Worm (Caenorhabditis elegans) whole organism, L2 larva: Measurements from ENCODE around the gene C14C11.4.
A peak's percentile ranks its signal among the peaks of the same experiment; 100 is the strongest.

Source experiments
- C34F6.9 ChIP-seq: fragments of 150-350 bp; optimal IDR thresholded peaks from 2 replicates; lab custom pipeline; 2014; ENCODE audit warnings: missing biosample characterization, missing genetic modification characterization
- F13H6.1 ChIP-seq: sonication (generic microtip); optimal IDR thresholded peaks from 2 replicates; lab custom pipeline; 2016; ENCODE audit warnings: missing genetic modification characterization, missing compliant biosample characterization
- Y55F3AM.14 ChIP-seq: fragments of 200-800 bp; sonication (Bioruptor generic); optimal IDR thresholded peaks from 2 replicates; lab custom pipeline; 2018; ENCODE audit warnings: mild to moderate bottlenecking, missing genetic modification characterization, missing compliant biosample characterization
- ZK546.5 ChIP-seq: sonication (generic microtip); optimal IDR thresholded peaks from 2 replicates; lab custom pipeline; 2017; ENCODE audit warnings: missing biosample characterization, missing genetic modification characterization
- alr-1 ChIP-seq: fragments of 150-350 bp; optimal IDR thresholded peaks from 2 replicates; lab custom pipeline; 2014; ENCODE audit warnings: missing biosample characterization, missing genetic modification characterization
- aly-2 ChIP-seq: fragments of 150-350 bp; optimal IDR thresholded peaks from 2 replicates; lab custom pipeline; 2014; ENCODE audit warnings: missing biosample characterization, missing genetic modification characterization
- ama-1 ChIP-seq: fragments of 150-350 bp; optimal IDR thresholded peaks from 2 replicates; lab custom pipeline; 2018; ENCODE audit warnings: inconsistent platforms
- blmp-1 ChIP-seq: sonication (generic microtip); optimal IDR thresholded peaks from 2 replicates; lab custom pipeline; 2017; ENCODE audit warnings: missing genetic modification characterization, mild to moderate bottlenecking, missing compliant biosample characterization, antibody characterized with exemption, moderate library complexity; ENCODE audit not compliant: insufficient read depth
- ceh-16 ChIP-seq: fragments of 150-350 bp; optimal IDR thresholded peaks from 2 replicates; lab custom pipeline; 2014; ENCODE audit warnings: missing biosample characterization, missing genetic modification characterization
- ceh-82 ChIP-seq: fragments of 150-350 bp; optimal IDR thresholded peaks from 2 replicates; lab custom pipeline; 2014; ENCODE audit warnings: missing biosample characterization, missing genetic modification characterization
- crh-2 ChIP-seq: sonication (generic microtip); optimal IDR thresholded peaks from 2 replicates; lab custom pipeline; 2017; ENCODE audit warnings: missing biosample characterization, missing genetic modification characterization
- dmd-4 ChIP-seq: sonication (generic microtip); optimal IDR thresholded peaks from 2 replicates; lab custom pipeline; 2017; ENCODE audit warnings: missing biosample characterization, missing genetic modification characterization
- egl-27 ChIP-seq: sonication (generic microtip); optimal IDR thresholded peaks from 3 replicates; lab custom pipeline; 2017; ENCODE audit warnings: missing biosample characterization, missing genetic modification reagents, missing genetic modification characterization
- elt-1 ChIP-seq: fragments of 150-350 bp; optimal IDR thresholded peaks from 2 replicates; lab custom pipeline; 2014; ENCODE audit warnings: missing biosample characterization, missing genetic modification characterization
- fos-1 ChIP-seq: fragments of 150-350 bp; optimal IDR thresholded peaks from 2 replicates; lab custom pipeline; 2014; ENCODE audit warnings: missing biosample characterization, missing genetic modification characterization
- gmeb-1 ChIP-seq: fragments of 150-350 bp; optimal IDR thresholded peaks from 2 replicates; lab custom pipeline; 2014; ENCODE audit warnings: missing biosample characterization, missing genetic modification characterization
- lin-11 ChIP-seq: fragments of 150-350 bp; sonication (generic microtip); optimal IDR thresholded peaks from 2 replicates; lab custom pipeline; 2014; ENCODE audit warnings: missing biosample characterization, missing genetic modification characterization, inconsistent platforms, mixed read lengths
- lin-13 ChIP-seq: fragments of 150-350 bp; optimal IDR thresholded peaks from 2 replicates; lab custom pipeline; 2014; ENCODE audit warnings: missing biosample characterization, missing genetic modification reagents, missing genetic modification characterization
- lin-39 ChIP-seq: fragments of 150-350 bp; optimal IDR thresholded peaks from 2 replicates; lab custom pipeline; 2014; ENCODE audit warnings: missing biosample characterization, missing genetic modification reagents, missing genetic modification characterization
- mab-5 ChIP-seq: fragments of 150-350 bp; optimal IDR thresholded peaks from 2 replicates; lab custom pipeline; 2014; ENCODE audit warnings: missing biosample characterization, missing genetic modification characterization
- mbf-1 ChIP-seq: sonication (generic microtip); optimal IDR thresholded peaks from 2 replicates; lab custom pipeline; 2017; ENCODE audit warnings: missing biosample characterization, missing genetic modification characterization
- mdl-1 ChIP-seq, 2 experiments: fragments of 150-350 bp in 1 of 2; sonication (generic microtip) in 1 of 2; optimal IDR thresholded peaks; 2 replicates each; lab custom pipeline; 2017; ENCODE audit warnings: missing biosample characterization in 2 of 2, missing genetic modification characterization in 2 of 2
- nhr-10 ChIP-seq: sonication (generic microtip); optimal IDR thresholded peaks from 2 replicates; lab custom pipeline; 2017; ENCODE audit warnings: missing biosample characterization, missing genetic modification characterization
- nhr-11 ChIP-seq: fragments of 150-350 bp; optimal IDR thresholded peaks from 2 replicates; lab custom pipeline; 2014; ENCODE audit warnings: missing biosample characterization, missing genetic modification characterization
- nhr-12 ChIP-seq: fragments of 150-350 bp; optimal IDR thresholded peaks from 2 replicates; lab custom pipeline; 2014; ENCODE audit warnings: missing biosample characterization, missing genetic modification characterization
- nhr-129 ChIP-seq: fragments of 150-350 bp; optimal IDR thresholded peaks from 2 replicates; lab custom pipeline; 2014; ENCODE audit warnings: missing biosample characterization, missing genetic modification characterization
- nhr-23 ChIP-seq: fragments of 150-350 bp; optimal IDR thresholded peaks from 2 replicates; lab custom pipeline; 2014; ENCODE audit warnings: missing biosample characterization, missing genetic modification reagents, missing genetic modification characterization
- nhr-6 ChIP-seq: fragments of 150-350 bp; optimal IDR thresholded peaks from 2 replicates; lab custom pipeline; 2014; ENCODE audit warnings: missing biosample characterization, missing genetic modification characterization
- nhr-77 ChIP-seq: fragments of 150-350 bp; optimal IDR thresholded peaks from 2 replicates; lab custom pipeline; 2014; ENCODE audit warnings: missing biosample characterization, missing genetic modification characterization
- peb-1 ChIP-seq: fragments of 150-350 bp; optimal IDR thresholded peaks from 2 replicates; lab custom pipeline; 2014; ENCODE audit warnings: missing biosample characterization, missing genetic modification characterization
- skn-1 ChIP-seq: sonication (generic microtip); optimal IDR thresholded peaks from 2 replicates; lab custom pipeline; 2017; ENCODE audit warnings: missing biosample characterization, missing genetic modification characterization
- sma-9 ChIP-seq, 2 experiments: fragments of 150-350 bp in 1 of 2; sonication (generic microtip) in 1 of 2; optimal IDR thresholded peaks; 2 replicates each; lab custom pipeline; 2014 to 2016; ENCODE audit warnings: missing genetic modification characterization in 2 of 2, mild to moderate bottlenecking in 1 of 2, missing biosample characterization in 1 of 2, missing compliant biosample characterization in 1 of 2, missing genetic modification reagents in 1 of 2, moderate library complexity in 1 of 2
- snpc-4 ChIP-seq: fragments of 150-350 bp; optimal IDR thresholded peaks from 2 replicates; lab custom pipeline; 2014; ENCODE audit warnings: missing biosample characterization, missing genetic modification characterization
- unc-39 ChIP-seq: fragments of 150-350 bp; optimal IDR thresholded peaks from 2 replicates; lab custom pipeline; 2014; ENCODE audit warnings: missing biosample characterization, missing genetic modification characterization
- unc-55 ChIP-seq: fragments of 150-350 bp; sonication (generic microtip); optimal IDR thresholded peaks from 3 replicates; lab custom pipeline; 2014; ENCODE audit warnings: missing biosample characterization, missing genetic modification reagents, missing genetic modification characterization
- unc-62 ChIP-seq: fragments of 150-350 bp; optimal IDR thresholded peaks from 2 replicates; lab custom pipeline; 2014; ENCODE audit warnings: missing biosample characterization, missing genetic modification reagents, missing genetic modification characterization
- zag-1 ChIP-seq: fragments of 150-350 bp; optimal IDR thresholded peaks from 2 replicates; lab custom pipeline; 2014; ENCODE audit warnings: missing biosample characterization, missing genetic modification characterization
- ztf-11 ChIP-seq: sonication (generic microtip); optimal IDR thresholded peaks from 2 replicates; lab custom pipeline; 2017; ENCODE audit warnings: missing biosample characterization, missing genetic modification characterization

C14C11.4 gene

DNA sequence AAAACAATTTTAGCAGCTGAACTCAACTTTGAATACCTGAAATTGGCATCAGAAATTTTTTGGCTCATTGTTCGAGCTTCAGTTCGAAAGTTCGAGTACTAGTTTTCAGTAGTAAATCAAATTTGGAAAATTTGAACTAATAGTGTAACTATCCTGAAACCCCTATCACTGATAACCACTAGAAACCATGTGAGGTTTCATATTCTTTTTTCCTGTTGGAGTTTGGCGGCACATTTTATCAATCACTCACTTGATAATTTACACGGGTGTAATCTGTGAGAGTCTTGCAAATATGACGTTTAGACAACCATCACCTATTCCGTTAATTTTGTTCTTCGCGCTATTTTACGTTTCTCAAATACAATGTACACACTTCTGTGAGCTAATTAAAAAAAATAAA lies at the start of gene C14C11.4:
C14C11.4 (plus strand) TSS at position 252 of the 400 bp plus-strand sequence.
- TF ChIP-seq lin-11 (tag; lab: Kevin White, UChicago) (no peak), mab-5 (tag; lab: Kevin White, UChicago) (no peak), zag-1 (tag; lab: Kevin White, UChicago) (no peak), nhr-77 (tag; lab: Kevin White, UChicago) (no peak), ceh-82 (tag; lab: Kevin White, UChicago) (no peak), fos-1 (tag; lab: Kevin White, UChicago) (peak; percentile 81), egl-27 (tag; lab: Kevin White, UChicago) (no peak), crh-2 (tag; lab: Kevin White, UChicago) (peak; percentile 12)

DNA sequence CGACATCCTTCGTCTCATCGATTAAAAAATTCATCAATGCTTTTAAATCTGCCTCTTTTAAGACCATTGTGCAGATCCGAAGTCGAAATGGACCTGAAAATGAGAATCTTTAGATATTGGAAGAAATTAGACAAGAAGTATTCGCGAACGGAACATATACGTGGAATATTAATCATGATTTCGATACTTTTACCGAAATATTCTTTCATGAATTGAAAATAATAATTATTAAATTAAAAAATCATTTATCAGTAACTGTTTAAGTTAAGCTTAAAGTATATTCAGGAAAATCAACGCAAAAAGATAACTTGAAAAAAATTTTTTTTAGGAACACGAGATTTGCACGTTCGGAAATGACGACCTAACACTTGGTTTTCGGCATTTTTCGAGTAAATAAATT lies 46.1 kb upstream of the C14C11.4 start, which contains the start of gene CD4.8:
CD4.8 (minus strand) TSS at position 101 of the 400 bp plus-strand sequence.
- TF ChIP-seq elt-1 (no peak), nhr-129 (tag; lab: Kevin White, UChicago) (no peak), nhr-23 (tag; lab: Kevin White, UChicago) (no peak), lin-39 (tag; lab: Kevin White, UChicago) (no peak), crh-2 (tag; lab: Kevin White, UChicago) (no peak), sma-9 (GFP tag; optimal IDR thresholded peaks at IDR 0.05; lab: Kevin White, UChicago) (no peak), sma-9 (tag; optimal IDR thresholded peaks at IDR 0.05; lab: Kevin White, UChicago) (no peak), blmp-1 (no peak), aly-2 (tag; lab: Kevin White, UChicago) (no peak), nhr-6 (no peak), lin-13 (GFP tag; lab: Kevin White, UChicago) (no peak), nhr-12 (tag; lab: Kevin White, UChicago) (no peak), nhr-11 (no peak), C34F6.9 (tag; lab: Kevin White, UChicago) (no peak), ztf-11 (tag; lab: Kevin White, UChicago) (no peak), ceh-16 (no peak), unc-55 (no peak)

DNA sequence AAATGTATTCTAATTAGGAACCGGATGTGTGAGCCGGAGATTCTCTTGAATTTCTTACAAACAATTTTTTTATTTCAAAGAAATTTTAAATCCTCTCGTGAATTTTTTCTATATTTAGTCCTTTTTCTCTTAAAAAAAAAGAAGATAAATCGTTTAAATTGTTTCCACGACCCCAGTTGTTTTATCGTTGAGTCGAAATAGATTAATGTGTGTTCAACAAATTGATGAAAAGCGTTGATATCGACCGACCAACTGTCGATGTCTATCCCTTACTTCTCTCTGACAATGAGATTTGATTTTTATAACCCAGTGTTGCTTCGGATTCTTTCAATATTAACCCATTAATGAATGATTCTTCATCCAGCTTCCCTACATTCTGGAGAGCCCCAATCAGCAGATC lies 41.2 kb upstream of the C14C11.4 start, which contains the start of gene CD4.1:
CD4.1 (plus strand) TSS at position 301 of the 400 bp plus-strand sequence.
- TF ChIP-seq nhr-129 (tag; lab: Kevin White, UChicago) (no peak), skn-1 (no peak), nhr-11 (no peak), unc-55 (no peak), ZK546.5 (tag; lab: Kevin White, UChicago) (no peak), gmeb-1 (tag; lab: Kevin White, UChicago) (no peak), mbf-1 (tag; lab: Kevin White, UChicago) (no peak), nhr-6 (no peak), aly-2 (tag; lab: Kevin White, UChicago) (no peak), zag-1 (tag; lab: Kevin White, UChicago) (no peak), C34F6.9 (tag; lab: Kevin White, UChicago) (no peak), crh-2 (tag; lab: Kevin White, UChicago) (no peak)

DNA sequence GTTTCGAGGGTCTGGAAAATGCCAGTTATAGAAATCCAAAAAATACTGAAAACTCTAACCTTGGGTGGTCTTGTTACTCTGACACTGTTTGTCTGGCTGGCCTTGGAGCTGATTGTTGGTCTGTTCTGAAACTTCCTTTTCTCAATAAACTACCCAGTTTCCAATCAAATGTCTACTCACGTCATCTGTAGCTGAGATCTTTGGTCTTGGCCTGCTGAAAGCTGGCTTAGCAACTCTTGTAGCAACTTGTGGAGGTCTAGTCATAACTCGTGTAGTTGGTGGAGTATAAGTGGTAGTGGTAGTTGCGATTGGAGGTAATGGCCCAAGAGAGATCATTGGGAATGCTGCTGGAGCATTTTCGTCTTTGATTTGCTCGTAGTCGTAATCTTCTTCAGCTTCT lies 37.2 kb upstream of the C14C11.4 start:
- TF ChIP-seq skn-1, result no peak

DNA sequence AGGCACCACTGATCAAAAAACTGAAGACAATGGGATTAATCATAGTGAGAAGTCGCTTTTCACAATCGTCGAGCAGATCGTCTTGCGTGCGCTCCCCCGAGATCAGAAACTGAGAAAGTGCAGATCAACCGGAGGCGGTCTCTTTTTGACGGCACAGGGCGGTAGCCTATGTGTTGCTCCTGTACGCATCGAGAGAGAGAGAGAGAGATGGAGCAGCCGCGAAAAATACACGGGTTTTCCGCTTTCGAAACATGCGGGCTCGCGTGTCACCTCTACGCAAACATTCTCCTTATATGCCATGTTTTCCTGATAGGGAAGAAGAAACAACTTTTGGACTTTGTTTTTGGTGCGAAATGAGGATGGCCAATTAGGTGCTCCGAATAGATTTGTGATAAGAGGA lies 34.3 kb upstream of the C14C11.4 start, which contains the start of gene lrpc-1:
lrpc-1 (minus strand) TSS at position 101 of the 400 bp plus-strand sequence.
- TF ChIP-seq nhr-11, result no peak

DNA sequence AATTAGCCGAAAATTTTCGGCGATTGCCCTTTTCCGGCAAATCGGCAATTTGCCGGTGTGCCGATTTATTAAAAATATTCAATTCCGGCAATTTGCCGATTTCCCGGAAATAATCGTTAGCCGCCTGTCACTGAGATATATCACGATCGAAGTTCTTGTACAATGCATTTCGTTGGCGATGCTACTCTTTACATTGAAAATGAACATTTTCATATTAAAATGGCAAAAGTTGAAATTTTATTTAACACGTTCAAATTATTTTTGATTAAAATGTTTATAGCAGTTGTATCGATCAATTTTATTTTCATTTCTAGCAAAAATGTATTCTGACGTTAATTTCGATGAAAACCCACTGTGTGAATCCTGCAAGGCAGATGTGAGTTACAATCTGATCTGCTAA lies 32.7 kb upstream of the C14C11.4 start, which contains the start of gene M03E7.3:
M03E7.3 (plus strand) TSS at position 301 of the 400 bp plus-strand sequence.
- TF ChIP-seq lin-13 (GFP tag; lab: Kevin White, UChicago) (no peak), ceh-82 (tag; lab: Kevin White, UChicago) (no peak), ama-1 (no peak)

DNA sequence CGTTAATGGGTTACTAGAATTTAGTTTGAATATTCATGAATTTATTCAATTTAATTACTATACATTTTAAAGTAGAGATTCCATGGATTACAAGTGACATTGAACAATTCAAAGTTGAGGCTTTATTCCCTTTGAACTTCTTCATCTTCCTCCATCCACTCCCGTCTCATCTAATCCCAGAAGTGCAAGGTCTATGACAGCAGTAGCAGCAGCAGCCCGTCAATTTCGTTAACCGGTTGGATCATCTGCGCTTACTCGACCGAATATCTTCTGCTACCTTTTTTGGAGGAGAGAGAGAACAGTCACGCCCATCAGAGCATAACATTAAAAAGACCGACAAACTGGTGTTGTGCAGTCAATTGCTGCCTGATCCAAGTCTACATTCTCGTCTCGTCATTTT lies 30.1 kb upstream of the C14C11.4 start, which contains the start of gene M03E7.2:
M03E7.2 (plus strand) TSS at position 301 of the 400 bp plus-strand sequence.
- TF ChIP-seq F13H6.1 (no peak), ama-1 (no peak), ztf-11 (tag; lab: Kevin White, UChicago) (no peak), snpc-4 (tag; lab: Kevin White, UChicago) (no peak), unc-62 (no peak), alr-1 (tag; lab: Kevin White, UChicago) (no peak), crh-2 (tag; lab: Kevin White, UChicago) (no peak), fos-1 (tag; lab: Kevin White, UChicago) (no peak), mdl-1 (tag; optimal IDR thresholded peaks at IDR 0.05; lab: Kevin White, UChicago) (no peak), peb-1 (tag; lab: Kevin White, UChicago) (no peak), dmd-4 (tag; lab: Kevin White, UChicago) (no peak), nhr-10 (tag; lab: Kevin White, UChicago) (no peak), zag-1 (tag; lab: Kevin White, UChicago) (no peak), ceh-16 (no peak), nhr-23 (tag; lab: Kevin White, UChicago) (no peak), ceh-82 (tag; lab: Kevin White, UChicago) (no peak), unc-39 (tag; lab: Kevin White, UChicago) (no peak), nhr-11 (no peak), nhr-77 (tag; lab: Kevin White, UChicago) (no peak), Y55F3AM.14 (GFP tag; lab: Kevin White, UChicago) (no peak)
